Worm (Caenorhabditis elegans) whole organism, L3 larva: Measurements from ENCODE around the gene T26C11.8.
A peak's percentile ranks its signal among the peaks of the same experiment; 100 is the strongest.

Experiments
- ceh-28 ChIP-seq: fragments of 150-350 bp; optimal IDR thresholded peaks from 2 replicates; lab custom pipeline; 2014; ENCODE audit warnings: missing biosample characterization, missing genetic modification reagents, missing genetic modification characterization
- eor-1 ChIP-seq, 2 experiments: fragments of 150-350 bp; optimal IDR thresholded peaks; 2 replicates each; lab custom pipeline; 2014 to 2018; ENCODE audit warnings: missing biosample characterization in 2 of 2, missing genetic modification characterization in 2 of 2
- pha-4 ChIP-seq: fragments of 150-350 bp; optimal IDR thresholded peaks from 2 replicates; lab custom pipeline; 2014; ENCODE audit warnings: missing biosample characterization, missing genetic modification reagents, missing genetic modification characterization
- sea-2 ChIP-seq: fragments of 150-350 bp; sonication (generic microtip); optimal IDR thresholded peaks from 4 replicates; lab custom pipeline; 2014; ENCODE audit warnings: missing biosample characterization, missing genetic modification reagents, missing genetic modification characterization
- tbx-2 ChIP-seq: sonication (generic microtip); optimal IDR thresholded peaks from 2 replicates; lab custom pipeline; 2016; ENCODE audit warnings: mild to moderate bottlenecking, missing genetic modification characterization, missing compliant biosample characterization
- zag-1 ChIP-seq: fragments of 150-350 bp; optimal IDR thresholded peaks from 2 replicates; lab custom pipeline; 2014; ENCODE audit warnings: missing biosample characterization, missing genetic modification characterization

T26C11.8 gene

DNA sequence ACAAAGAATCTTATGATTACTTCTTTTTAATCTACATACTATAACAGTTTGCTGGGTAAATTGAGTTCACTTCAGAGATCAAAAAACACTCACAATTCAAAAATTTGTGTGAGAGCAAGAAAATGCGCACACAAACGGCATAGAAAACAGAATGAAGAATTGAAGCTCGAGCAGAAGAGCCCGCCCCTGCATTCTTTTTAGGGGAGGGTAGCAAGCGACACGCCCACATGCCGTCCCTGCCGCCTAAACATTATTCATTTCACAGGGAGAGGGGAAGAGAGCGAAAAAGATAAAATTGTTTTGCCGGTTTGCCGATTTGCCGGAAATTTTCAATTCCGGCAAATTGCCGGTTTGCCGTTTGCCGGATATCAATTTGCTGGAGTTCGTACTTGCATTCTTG is 48.8 kb downstream of the T26C11.8 start (continued):
- TF ChIP-seq pha-4 (tag; lab: Kevin White, UChicago) (peak; percentile 51), eor-1 (tag; optimal IDR thresholded peaks at IDR 0.05; lab: Kevin White, UChicago) (no peak), ceh-28 (peak; percentile 82), sea-2 (no peak), tbx-2 (tag; lab: Kevin White, UChicago) (peak; percentile 92), zag-1 (tag; lab: Kevin White, UChicago) (no peak)
- TF ChIP-seq, all 47 proteins: peak for 22
